Worm (Caenorhabditis elegans) whole organism, mixed stage, embryonic: ENCODE results near the gene F49C12.1.

Source experiments
- blmp-1 ChIP-seq: fragments of 150-350 bp; optimal IDR thresholded peaks from 2 replicates; lab custom pipeline; 2014; ENCODE audit warnings: missing biosample characterization, missing genetic modification characterization
- ceh-83 ChIP-seq: fragments of 200-800 bp; sonication (Bioruptor generic); optimal IDR thresholded peaks from 2 replicates; lab custom pipeline; 2018; ENCODE audit warnings: mild to moderate bottlenecking, missing genetic modification characterization, missing compliant biosample characterization
- elt-3 ChIP-seq: fragments of 150-350 bp; optimal IDR thresholded peaks from 2 replicates; lab custom pipeline; 2014; ENCODE audit warnings: missing biosample characterization, missing genetic modification characterization
- mep-1 ChIP-seq: fragments of 150-350 bp; optimal IDR thresholded peaks from 2 replicates; lab custom pipeline; 2017; ENCODE audit warnings: missing biosample characterization, missing genetic modification reagents, missing genetic modification characterization, inconsistent platforms

ce11 chrIV:9320023-9320422, 23.9 kb upstream of the F49C12.1 start:
- TF ChIP-seq elt-3 (tag; lab: Kevin White, UChicago) (no peak), mep-1 (tag; lab: Kevin White, UChicago) (no peak), ceh-83 (GFP tag; lab: Kevin White, UChicago) (no peak), blmp-1 (tag; lab: Kevin White, UChicago) (no peak)
